Fruit fly (Drosophila melanogaster) whole organism, embryonic: ENCODE data around the gene CG42579.

Source experiments
- ATbp ChIP-seq: fragments of 200-800 bp; sonication (Bioruptor generic); optimal IDR thresholded peaks from 2 replicates; lab custom pipeline; 2017; ENCODE audit warnings: missing biosample characterization, mild to moderate bottlenecking, missing genetic modification characterization, missing genetic modification reagents
- Atf6 ChIP-seq: fragments of 200-800 bp; sonication (Bioruptor generic); IDR thresholded peaks from 2 replicates; pipeline ENCODE4 v1.3.6; 2022; ENCODE audit warnings: missing biosample characterization, missing genetic modification characterization
- CG10366 ChIP-seq: fragments of 200-800 bp; sonication (Bioruptor generic); IDR thresholded peaks from 2 replicates; pipeline ENCODE4 v1.3.6; 2022; ENCODE audit warnings: missing biosample characterization, missing genetic modification characterization
- CG12071 ChIP-seq: fragments of 200-800 bp; sonication (Bioruptor generic); optimal IDR thresholded peaks from 3 replicates; lab custom pipeline; 2018; ENCODE audit warnings: missing biosample characterization, mild to moderate bottlenecking, missing genetic modification characterization
- CG12299 ChIP-seq: fragments of 200-800 bp; sonication (Bioruptor generic); optimal IDR thresholded peaks from 2 replicates; lab custom pipeline; 2018; ENCODE audit warnings: missing biosample characterization, mild to moderate bottlenecking, missing genetic modification characterization
- CG12659 ChIP-seq: fragments of 200-800 bp; sonication (Bioruptor generic); optimal IDR thresholded peaks from 3 replicates; lab custom pipeline; 2017; ENCODE audit warnings: mild to moderate bottlenecking, missing biosample characterization, missing genetic modification reagents, missing genetic modification characterization
- CG1832 ChIP-seq: fragments of 200-800 bp; sonication (Bioruptor generic); optimal IDR thresholded peaks from 2 replicates; lab custom pipeline; 2017; ENCODE audit warnings: missing biosample characterization, mild to moderate bottlenecking, missing genetic modification characterization, inconsistent platforms
- CG2678 ChIP-seq: fragments of 200-800 bp; sonication (Bioruptor generic); optimal IDR thresholded peaks from 3 replicates; lab custom pipeline; 2019; ENCODE audit warnings: missing biosample characterization, mild to moderate bottlenecking, missing genetic modification characterization, moderate library complexity
- CG30020 ChIP-seq: fragments of 200-800 bp; optimal IDR thresholded peaks from 2 replicates; lab custom pipeline; 2019; ENCODE audit warnings: missing biosample characterization, mild to moderate bottlenecking, missing genetic modification characterization, moderate library complexity
- CG32772 ChIP-seq: fragments of 200-800 bp; sonication (Bioruptor generic); IDR thresholded peaks from 2 replicates; pipeline ENCODE4 v1.3.6; 2022; ENCODE audit warnings: missing biosample characterization, missing genetic modification characterization
- CG43689 ChIP-seq: fragments of 200-800 bp; sonication (Bioruptor generic); IDR thresholded peaks from 2 replicates; pipeline ENCODE4 v1.3.6; 2022; ENCODE audit warnings: missing biosample characterization, missing genetic modification characterization
- CG4820 ChIP-seq: fragments of 200-800 bp; sonication (Bioruptor generic); optimal IDR thresholded peaks from 3 replicates; lab custom pipeline; 2016; ENCODE audit warnings: missing biosample characterization, missing genetic modification characterization
- CG5953 ChIP-seq: fragments of 200-800 bp; sonication (Bioruptor generic); IDR thresholded peaks from 2 replicates; pipeline ENCODE4 v1.3.6; 2022; ENCODE audit warnings: missing biosample characterization, missing genetic modification characterization
- CG6175 ChIP-seq: fragments of 200-800 bp; sonication (Bioruptor generic); IDR thresholded peaks from 3 replicates; pipeline ENCODE4 v1.3.6; 2022; ENCODE audit warnings: missing biosample characterization, missing genetic modification characterization
- CG6689 ChIP-seq: fragments of 200-800 bp; sonication (Bioruptor generic); IDR thresholded peaks from 2 replicates; pipeline ENCODE4 v1.3.6; 2022; ENCODE audit warnings: missing biosample characterization, missing genetic modification characterization
- CTCF ChIP-seq: fragments of 200-800 bp; sonication (Bioruptor generic); optimal IDR thresholded peaks from 2 replicates; lab custom pipeline; 2017; ENCODE audit warnings: missing biosample characterization, mild to moderate bottlenecking, missing genetic modification characterization, moderate library complexity
- HmgZ ChIP-seq: fragments of 200-800 bp; sonication (Bioruptor generic); optimal IDR thresholded peaks from 2 replicates; lab custom pipeline; 2018; ENCODE audit warnings: missing biosample characterization, mild to moderate bottlenecking, missing genetic modification characterization
- Hmr ChIP-seq: fragments of 200-800 bp; sonication (Bioruptor generic); optimal IDR thresholded peaks from 3 replicates; lab custom pipeline; 2017; ENCODE audit warnings: mild to moderate bottlenecking, missing biosample characterization, missing genetic modification reagents, missing genetic modification characterization
- Hr39 ChIP-seq: fragments of >200 bp; optimal IDR thresholded peaks from 2 replicates; lab custom pipeline; 2017
- Max ChIP-seq: fragments of 200-800 bp; sonication (Bioruptor generic); optimal IDR thresholded peaks from 2 replicates; lab custom pipeline; 2016; ENCODE audit warnings: missing biosample characterization, mild to moderate bottlenecking, missing genetic modification characterization
- NC2β ChIP-seq: fragments of 200-800 bp; sonication (Bioruptor generic); optimal IDR thresholded peaks from 2 replicates; lab custom pipeline; 2016; ENCODE audit warnings: missing biosample characterization, missing genetic modification characterization
- Nf-YB ChIP-seq: fragments of 200-800 bp; sonication (Bioruptor generic); optimal IDR thresholded peaks from 3 replicates; lab custom pipeline; 2019; ENCODE audit warnings: missing biosample characterization, mild to moderate bottlenecking, missing genetic modification characterization, moderate library complexity
- NfI ChIP-seq: fragments of 200-800 bp; sonication (Bioruptor generic); optimal IDR thresholded peaks from 3 replicates; lab custom pipeline; 2018; ENCODE audit warnings: missing biosample characterization, mild to moderate bottlenecking, missing genetic modification characterization, moderate library complexity
- PHDP ChIP-seq: fragments of 200-800 bp; sonication (Bioruptor generic); optimal IDR thresholded peaks from 3 replicates; lab custom pipeline; 2018; ENCODE audit warnings: missing biosample characterization, mild to moderate bottlenecking, missing genetic modification characterization, moderate library complexity
- Xrp1 ChIP-seq: fragments of 200-800 bp; sonication (Bioruptor generic); IDR thresholded peaks from 2 replicates; pipeline ENCODE4 v1.3.6; 2022; ENCODE audit warnings: missing biosample characterization, missing genetic modification characterization
- ato ChIP-seq: fragments of 200-800 bp; sonication (Bioruptor generic); IDR thresholded peaks from 2 replicates; pipeline ENCODE4 v1.3.6; 2022; ENCODE audit warnings: missing biosample characterization, missing genetic modification characterization; ENCODE audit not compliant: partially characterized antibody
- bigmax ChIP-seq: fragments of 200-800 bp; sonication (Bioruptor generic); optimal IDR thresholded peaks from 2 replicates; lab custom pipeline; 2018; ENCODE audit warnings: missing biosample characterization, mild to moderate bottlenecking, missing genetic modification characterization
- bowl ChIP-seq: fragments of 200-800 bp; sonication (Bioruptor generic); IDR thresholded peaks from 2 replicates; pipeline ENCODE4 v1.3.6; 2022; ENCODE audit warnings: missing biosample characterization, missing genetic modification characterization
- btn ChIP-seq: fragments of 200-800 bp; sonication (Bioruptor generic); optimal IDR thresholded peaks from 2 replicates; lab custom pipeline; 2016; ENCODE audit warnings: missing biosample characterization, missing genetic modification characterization
- cad ChIP-seq: fragments of >200 bp; optimal IDR thresholded peaks from 2 replicates; lab custom pipeline; 2017; ENCODE audit warnings: missing biosample characterization, missing genetic modification characterization
- caup ChIP-seq: fragments of 200-800 bp; sonication (Bioruptor generic); optimal IDR thresholded peaks from 3 replicates; lab custom pipeline; 2017; ENCODE audit warnings: missing biosample characterization, mild to moderate bottlenecking, missing genetic modification characterization, moderate library complexity; ENCODE audit not compliant: severe bottlenecking
- crc ChIP-seq: fragments of 200-800 bp; sonication (Bioruptor generic); optimal IDR thresholded peaks from 2 replicates; lab custom pipeline; 2016; ENCODE audit warnings: missing biosample characterization, missing genetic modification characterization
- danr ChIP-seq: fragments of 200-800 bp; sonication (Bioruptor generic); IDR thresholded peaks from 2 replicates; pipeline ENCODE4 v1.3.6; 2022; ENCODE audit warnings: missing biosample characterization, missing genetic modification characterization
- dimm ChIP-seq: fragments of 200-800 bp; sonication (Bioruptor generic); IDR thresholded peaks from 2 replicates; pipeline ENCODE4 v1.3.6; 2022; ENCODE audit warnings: missing biosample characterization, missing genetic modification characterization
- dysf ChIP-seq: fragments of 200-800 bp; sonication (Bioruptor generic); IDR thresholded peaks from 3 replicates; pipeline ENCODE4 v1.3.6; 2022; ENCODE audit warnings: missing biosample characterization, missing genetic modification characterization
- fd102C ChIP-seq: fragments of 200-800 bp; sonication (Bioruptor generic); optimal IDR thresholded peaks from 2 replicates; lab custom pipeline; 2018; ENCODE audit warnings: missing biosample characterization, mild to moderate bottlenecking, missing genetic modification characterization, moderate library complexity
- gcm ChIP-seq: fragments of 200-800 bp; sonication (Bioruptor generic); optimal IDR thresholded peaks from 2 replicates; lab custom pipeline; 2019; ENCODE audit warnings: missing biosample characterization, mild to moderate bottlenecking, missing genetic modification characterization, moderate library complexity
- grau ChIP-seq: fragments of 200-800 bp; optimal IDR thresholded peaks from 3 replicates; lab custom pipeline; 2019; ENCODE audit warnings: missing biosample characterization, mild to moderate bottlenecking, missing genetic modification characterization, moderate library complexity
- hb ChIP-seq: fragments of 200-800 bp; sonication (Bioruptor generic); IDR thresholded peaks from 3 replicates; pipeline ENCODE4 v1.3.6; 2022; ENCODE audit warnings: missing biosample characterization, missing genetic modification characterization; ENCODE audit not compliant: partially characterized antibody
- hkb ChIP-seq, 2 experiments: fragments of 200-800 bp in 1 of 2; fragments of >200 bp in 1 of 2; sonication (Bioruptor generic) in 1 of 2; IDR thresholded peaks in 1 of 2; optimal IDR thresholded peaks in 1 of 2; 2 replicates each; pipeline versions ENCODE4 v1.3.6 to Lab custom; 2017 to 2022; ENCODE audit warnings: missing biosample characterization in 1 of 2, missing genetic modification characterization in 1 of 2
- hth ChIP-seq: fragments of >200 bp; optimal IDR thresholded peaks from 2 replicates; lab custom pipeline; 2017; ENCODE audit warnings: inconsistent platforms
- jing ChIP-seq: fragments of 200-800 bp; sonication (Bioruptor generic); optimal IDR thresholded peaks from 2 replicates; lab custom pipeline; 2018; ENCODE audit warnings: missing biosample characterization, mild to moderate bottlenecking, missing genetic modification characterization
- nerfin-1 ChIP-seq: fragments of 200-800 bp; sonication (Bioruptor generic); optimal IDR thresholded peaks from 3 replicates; lab custom pipeline; 2019; ENCODE audit warnings: missing biosample characterization, mild to moderate bottlenecking, missing genetic modification characterization, moderate library complexity
- pan ChIP-seq, 4 experiments: fragments of >200 bp in 3 of 4; fragments of 200-800 bp in 1 of 4; sonication (Bioruptor generic) in 1 of 4; optimal IDR thresholded peaks in 3 of 4; IDR thresholded peaks in 1 of 4; 2 replicates each; pipeline versions ENCODE4 v1.3.6 to Lab custom; 2017 to 2022; ENCODE audit warnings: missing biosample characterization in 2 of 4, missing genetic modification characterization in 2 of 4, mixed read lengths in 1 of 4
- repo ChIP-seq: fragments of 200-800 bp; sonication (Bioruptor generic); optimal IDR thresholded peaks from 2 replicates; lab custom pipeline; 2016; ENCODE audit warnings: missing biosample characterization, missing genetic modification characterization
- ro ChIP-seq: fragments of 200-800 bp; sonication (Bioruptor generic); IDR thresholded peaks from 2 replicates; pipeline ENCODE4 v1.3.6; 2022; ENCODE audit warnings: missing biosample characterization, missing genetic modification characterization
- slou ChIP-seq: fragments of 200-800 bp; sonication (Bioruptor generic); optimal IDR thresholded peaks from 3 replicates; lab custom pipeline; 2016; ENCODE audit warnings: missing biosample characterization, missing genetic modification characterization
- usp ChIP-seq: fragments of >200 bp; optimal IDR thresholded peaks from 2 replicates; lab custom pipeline; 2017; ENCODE audit warnings: missing biosample characterization, missing genetic modification characterization
- wor ChIP-seq: fragments of 200-800 bp; sonication (Bioruptor generic); IDR thresholded peaks from 2 replicates; pipeline ENCODE4 v1.3.6; 2022; ENCODE audit warnings: missing biosample characterization, missing genetic modification characterization
- zen ChIP-seq: fragments of 200-800 bp; sonication (Bioruptor generic); optimal IDR thresholded peaks from 3 replicates; lab custom pipeline; 2018; ENCODE audit warnings: missing biosample characterization, mild to moderate bottlenecking, missing genetic modification characterization, moderate library complexity
- zfh1 ChIP-seq: fragments of 200-800 bp; sonication (Bioruptor generic); IDR thresholded peaks from 3 replicates; pipeline ENCODE4 v1.3.6; 2022; ENCODE audit warnings: missing biosample characterization, missing genetic modification characterization

Gene CG42579

DNA sequence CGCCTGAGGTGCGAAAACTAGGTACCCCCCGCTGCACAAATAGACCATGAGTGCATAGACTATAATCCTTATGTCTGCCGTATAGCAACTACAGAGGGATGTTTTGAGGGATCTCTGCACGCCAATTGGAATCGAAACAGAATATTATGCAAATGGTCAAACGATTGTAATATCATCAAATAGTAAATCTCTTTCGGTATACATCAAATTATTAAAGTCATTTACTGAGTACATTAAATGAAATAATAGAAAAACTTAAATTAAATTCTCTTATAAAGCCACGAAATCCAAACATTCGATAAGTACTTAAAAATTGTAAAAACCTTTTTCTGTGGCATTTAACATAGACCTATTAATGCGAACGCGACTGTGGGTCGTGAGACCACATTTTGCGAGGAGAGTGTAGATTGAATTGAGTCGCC, 38.7 kb upstream of the CG42579 start (continued):
- TF ChIP-seq NfI (GFP tag; lab: Kevin White, UChicago) = peak; percentile 15
- TF ChIP-seq pan (optimal IDR thresholded peaks at IDR 0.05; lab: Kevin White, UChicago) = no peak
- peak in 1 of 2 experiments; percentile 32 for TF ChIP-seq pan (GFP tag; optimal IDR thresholded peaks at IDR 0.05 in 1 of 2, IDR thresholded peaks at IDR 0.05 in 1 of 2)
- TF ChIP-seq crc (GFP tag; lab: Kevin White, UChicago) = no peak
- peak; percentile 64 for TF ChIP-seq CG12659 (GFP tag; lab: Kevin White, UChicago)
- TF ChIP-seq CG12299 (tag; lab: Kevin White, UChicago) = no peak
- TF ChIP-seq HmgZ = no peak
- peak; percentile 81 for TF ChIP-seq CG2678 (tag; lab: Kevin White, UChicago)
- peak; percentile 35; the same call in 1 of the 2 replicates for TF ChIP-seq Xrp1 (GFP tag; lab: Robert Waterston, UW)
- TF ChIP-seq CG6689 = peak; percentile 58
- no peak for TF ChIP-seq slou
- peak; percentile 57 for TF ChIP-seq PHDP (tag; lab: Kevin White, UChicago)
- TF ChIP-seq jing (GFP tag; lab: Kevin White, UChicago) = peak; percentile 21
- no peak for TF ChIP-seq hth (lab: Kevin White, UChicago)
- TF ChIP-seq usp (GFP tag; lab: Kevin White, UChicago) = no peak
- peak; percentile 49 for TF ChIP-seq Max
- peak; percentile 21 for TF ChIP-seq Nf-YB (GFP tag; lab: Kevin White, UChicago)
- TF ChIP-seq NC2β (GFP tag; lab: Kevin White, UChicago) = no peak
- TF ChIP-seq wor = peak; percentile 23; the same call in 1 of the 2 replicates
- peak; percentile 71 for TF ChIP-seq grau (tag; lab: Kevin White, UChicago)
- TF ChIP-seq btn (GFP tag; lab: Kevin White, UChicago) = peak; percentile 24
- TF ChIP-seq CG12071 (GFP tag; lab: Kevin White, UChicago) = no peak
- TF ChIP-seq caup (GFP tag; lab: Kevin White, UChicago) = peak; percentile 30
- TF ChIP-seq fd102C (GFP tag; lab: Kevin White, UChicago) = no peak
- no peak for TF ChIP-seq bowl (GFP tag; lab: Robert Waterston, UW)
- TF ChIP-seq nerfin-1 (tag; lab: Kevin White, UChicago) = peak; percentile 67
- no peak for TF ChIP-seq danr (GFP tag; lab: Robert Waterston, UW)
- TF ChIP-seq Atf6 (GFP tag; lab: Robert Waterston, UW) = peak; percentile 44
- no peak for TF ChIP-seq CTCF
- peak; percentile 63 for TF ChIP-seq dysf
- TF ChIP-seq ATbp (GFP tag; lab: Kevin White, UChicago) = peak; percentile 15
- no peak for TF ChIP-seq CG43689 (GFP tag; lab: Robert Waterston, UW)
- TF ChIP-seq repo = peak; percentile 6
- TF ChIP-seq Hr39 (lab: Kevin White, UChicago) = no peak
- TF ChIP-seq bigmax = no peak
- TF ChIP-seq hkb (optimal IDR thresholded peaks at IDR 0.05; lab: Kevin White, UChicago) = no peak
- TF ChIP-seq hkb (GFP tag; IDR thresholded peaks at IDR 0.05; lab: Robert Waterston, UW) = no peak
- no peak for TF ChIP-seq CG6175 (GFP tag; lab: Robert Waterston, UW)
- no peak for TF ChIP-seq dimm (GFP tag; lab: Robert Waterston, UW)
- TF ChIP-seq ro (GFP tag; lab: Robert Waterston, UW) = no peak
- peak; percentile 47 for TF ChIP-seq Hmr (GFP tag; lab: Kevin White, UChicago)
- no peak for TF ChIP-seq cad (GFP tag; lab: Kevin White, UChicago)
- peak; percentile 35 for TF ChIP-seq gcm (GFP tag; lab: Kevin White, UChicago)
- peak; percentile 44; the same call in 1 of the 2 replicates for TF ChIP-seq CG32772 (GFP tag; lab: Robert Waterston, UW)
- peak; percentile 36 for TF ChIP-seq CG4820 (GFP tag; lab: Kevin White, UChicago)
- TF ChIP-seq CG5953 (GFP tag; lab: Robert Waterston, UW) = no peak
- TF ChIP-seq ato (GFP tag; lab: Robert Waterston, UW) = no peak
- peak; percentile 31 for TF ChIP-seq zen (tag; lab: Kevin White, UChicago)
- TF ChIP-seq CG30020 (tag; lab: Kevin White, UChicago) = peak; percentile 1
- no peak; the same call in 1 of the 2 replicates for TF ChIP-seq CG10366
- TF ChIP-seq zfh1 (GFP tag; lab: Robert Waterston, UW) = no peak
- TF ChIP-seq hb = no peak
- no peak for TF ChIP-seq CG1832
